Fruit fly (Drosophila melanogaster) whole organism, adult: Measurements from ENCODE around the gene CG46467.

Experiments used
- CG11617 ChIP-seq: fragments of 200-800 bp; sonication (Bioruptor generic); optimal IDR thresholded peaks from 2 replicates; lab custom pipeline; 2017; ENCODE audit warnings: mild to moderate bottlenecking, missing biosample characterization, missing genetic modification reagents, missing genetic modification characterization
- CG12768 ChIP-seq: fragments of 200-800 bp; sonication (Bioruptor generic); optimal IDR thresholded peaks from 2 replicates; lab custom pipeline; 2017; ENCODE audit warnings: missing biosample characterization, missing genetic modification characterization, mild to moderate bottlenecking, moderate library complexity, missing genetic modification reagents
- CG14711 ChIP-seq: fragments of 200-800 bp; sonication (Bioruptor generic); optimal IDR thresholded peaks from 2 replicates; lab custom pipeline; 2018; ENCODE audit warnings: missing biosample characterization, mild to moderate bottlenecking, missing genetic modification characterization, moderate library complexity
- CG1620 ChIP-seq: fragments of 200-800 bp; sonication (Bioruptor generic); optimal IDR thresholded peaks from 2 replicates; lab custom pipeline; 2016; ENCODE audit warnings: missing biosample characterization, missing genetic modification characterization
- CG33017 ChIP-seq: fragments of 200-800 bp; sonication (Bioruptor generic); optimal IDR thresholded peaks from 2 replicates; lab custom pipeline; 2018; ENCODE audit warnings: missing biosample characterization, mild to moderate bottlenecking, missing genetic modification characterization, moderate library complexity
- CG5204 ChIP-seq: fragments of 200-800 bp; sonication (Bioruptor generic); optimal IDR thresholded peaks from 2 replicates; lab custom pipeline; 2016; ENCODE audit warnings: missing biosample characterization, missing genetic modification characterization
- CG7045 ChIP-seq: fragments of 200-800 bp; sonication (Bioruptor generic); optimal IDR thresholded peaks from 2 replicates; lab custom pipeline; 2017; ENCODE audit warnings: missing biosample characterization, mild to moderate bottlenecking, missing genetic modification characterization
- CG7101 ChIP-seq: fragments of 200-800 bp; sonication (Bioruptor generic); optimal IDR thresholded peaks from 2 replicates; lab custom pipeline; 2018; ENCODE audit warnings: missing biosample characterization, mild to moderate bottlenecking, missing genetic modification characterization, moderate library complexity
- Clk ChIP-seq: fragments of 200-800 bp; sonication (Bioruptor generic); optimal IDR thresholded peaks from 2 replicates; lab custom pipeline; 2017; ENCODE audit warnings: missing biosample characterization, missing genetic modification characterization
- Crg-1 ChIP-seq: fragments of 200-800 bp; sonication (Bioruptor generic); optimal IDR thresholded peaks from 2 replicates; lab custom pipeline; 2016; ENCODE audit warnings: missing biosample characterization, missing genetic modification characterization
- Hr96 ChIP-seq: fragments of 200-800 bp; sonication (Bioruptor generic); optimal IDR thresholded peaks from 2 replicates; lab custom pipeline; 2016; ENCODE audit warnings: missing biosample characterization, missing genetic modification characterization
- Mnt ChIP-seq: fragments of 200-800 bp; sonication (Bioruptor generic); optimal IDR thresholded peaks from 2 replicates; lab custom pipeline; 2016; ENCODE audit warnings: missing biosample characterization, mild to moderate bottlenecking, missing genetic modification characterization
- bab1 ChIP-seq: fragments of 200-800 bp; sonication (Bioruptor generic); optimal IDR thresholded peaks from 3 replicates; lab custom pipeline; 2019; ENCODE audit warnings: missing biosample characterization, mild to moderate bottlenecking, missing genetic modification characterization, moderate library complexity
- cic ChIP-seq: fragments of 200-800 bp; sonication (Bioruptor generic); optimal IDR thresholded peaks from 2 replicates; lab custom pipeline; 2017; ENCODE audit warnings: missing biosample characterization, mild to moderate bottlenecking, missing genetic modification characterization, moderate library complexity
- cnc ChIP-seq, 2 experiments: fragments of >200 bp; optimal IDR thresholded peaks; 2 replicates each; lab custom pipeline; 2017
- kay ChIP-seq: fragments of 200-800 bp; sonication (Bioruptor generic); peaks from one replicate; lab custom pipeline; 2016; ENCODE audit warnings: missing biosample characterization, missing genetic modification characterization, borderline replicate concordance
- ovo ChIP-seq: fragments of 200-800 bp; sonication (Bioruptor generic); optimal IDR thresholded peaks from 2 replicates; lab custom pipeline; 2016; ENCODE audit warnings: missing biosample characterization, missing genetic modification characterization
- pad ChIP-seq: fragments of 200-800 bp; sonication (Bioruptor generic); optimal IDR thresholded peaks from 3 replicates; lab custom pipeline; 2017; ENCODE audit warnings: missing biosample characterization, missing genetic modification characterization, mild to moderate bottlenecking, moderate library complexity, missing genetic modification reagents
- tj ChIP-seq: fragments of 200-800 bp; sonication (Bioruptor generic); optimal IDR thresholded peaks from 3 replicates; lab custom pipeline; 2017; ENCODE audit warnings: missing biosample characterization, mild to moderate bottlenecking, missing genetic modification characterization, moderate library complexity
- toe ChIP-seq: fragments of 200-800 bp; sonication (Bioruptor generic); optimal IDR thresholded peaks from 2 replicates; lab custom pipeline; 2016; ENCODE audit warnings: missing biosample characterization, missing genetic modification characterization

CG46467 gene

dm6 chr3R:9897564-9897963, 23.1 kb downstream of the CG46467 start:
- TF ChIP-seq CG7045 (GFP tag; lab: Kevin White, UChicago) (no peak), kay (GFP tag; lab: Kevin White, UChicago) (no peak), Hr96 (GFP tag; lab: Kevin White, UChicago) (no peak), bab1 (GFP tag; lab: Kevin White, UChicago) (no peak), toe (GFP tag; lab: Kevin White, UChicago) (no peak), CG5204 (GFP tag; lab: Kevin White, UChicago) (no peak), Crg-1 (no peak), ovo (GFP tag; lab: Kevin White, UChicago) (no peak), Clk (GFP tag; lab: Kevin White, UChicago) (no peak), CG33017 (tag; lab: Kevin White, UChicago) (no peak), cic (GFP tag; lab: Kevin White, UChicago) (no peak), CG7101 (no peak), pad (no peak), CG14711 (tag; lab: Kevin White, UChicago) (no peak), CG1620 (GFP tag; lab: Kevin White, UChicago) (no peak), CG11617 (no peak), Mnt (GFP tag; lab: Kevin White, UChicago) (no peak), tj (GFP tag; lab: Kevin White, UChicago) (no peak), CG12768 (no peak)

dm6 chr3R:9902834-9903233, 28.4 kb downstream of the CG46467 start:
- TF ChIP-seq CG5204 (GFP tag; lab: Kevin White, UChicago): no peak
- TF ChIP-seq tj (GFP tag; lab: Kevin White, UChicago): no peak

- TF ChIP-seq tj (GFP tag; lab: Kevin White, UChicago) (no peak), ovo (GFP tag; lab: Kevin White, UChicago) (no peak), cic (GFP tag; lab: Kevin White, UChicago) (no peak), Mnt (GFP tag; lab: Kevin White, UChicago) (no peak), bab1 (GFP tag; lab: Kevin White, UChicago) (no peak), CG33017 (tag; lab: Kevin White, UChicago) (no peak), CG7101 (no peak), Hr96 (GFP tag; lab: Kevin White, UChicago) (no peak), CG5204 (GFP tag; lab: Kevin White, UChicago) (no peak), CG7045 (GFP tag; lab: Kevin White, UChicago) (no peak)
Measured at dm6 chr3R:9903370-9903769, 28.9 kb downstream of the CG46467 start.

- no peak for TF ChIP-seq CG7101
- no peak for TF ChIP-seq CG14711 (tag; lab: Kevin White, UChicago)
- TF ChIP-seq CG1620 (GFP tag; lab: Kevin White, UChicago): no peak
- TF ChIP-seq Mnt (GFP tag; lab: Kevin White, UChicago): no peak
- TF ChIP-seq cnc (optimal IDR thresholded peaks at IDR 0.05; lab: Kevin White, UChicago): no peak
Measured at dm6 chr3R:9904730-9905129, 30.2 kb downstream of the CG46467 start.

- TF ChIP-seq CG11617 (no peak), CG1620 (GFP tag; lab: Kevin White, UChicago) (no peak), toe (GFP tag; lab: Kevin White, UChicago) (no peak), kay (GFP tag; lab: Kevin White, UChicago) (no peak), CG14711 (tag; lab: Kevin White, UChicago) (no peak), cnc (optimal IDR thresholded peaks at IDR 0.05; lab: Kevin White, UChicago) (no peak), tj (GFP tag; lab: Kevin White, UChicago) (no peak), Crg-1 (no peak), bab1 (GFP tag; lab: Kevin White, UChicago) (no peak), Mnt (GFP tag; lab: Kevin White, UChicago) (no peak), pad (no peak), Clk (GFP tag; lab: Kevin White, UChicago) (no peak), ovo (GFP tag; lab: Kevin White, UChicago) (no peak), CG7101 (no peak), CG5204 (GFP tag; lab: Kevin White, UChicago) (no peak), cic (GFP tag; lab: Kevin White, UChicago) (no peak), CG7045 (GFP tag; lab: Kevin White, UChicago) (no peak), CG33017 (tag; lab: Kevin White, UChicago) (no peak), CG12768 (no peak), Hr96 (GFP tag; lab: Kevin White, UChicago) (no peak)
Measured at dm6 chr3R:9906020-9906464, 31.6 kb downstream of the CG46467 start.

- TF ChIP-seq cnc (optimal IDR thresholded peaks at IDR 0.05; lab: Kevin White, UChicago) (no peak), CG5204 (GFP tag; lab: Kevin White, UChicago) (no peak), CG14711 (tag; lab: Kevin White, UChicago) (no peak), tj (GFP tag; lab: Kevin White, UChicago) (no peak), CG12768 (no peak), Hr96 (GFP tag; lab: Kevin White, UChicago) (no peak), kay (GFP tag; lab: Kevin White, UChicago) (no peak), bab1 (GFP tag; lab: Kevin White, UChicago) (no peak), CG7101 (no peak), Crg-1 (no peak), toe (GFP tag; lab: Kevin White, UChicago) (no peak), ovo (GFP tag; lab: Kevin White, UChicago) (no peak), CG33017 (tag; lab: Kevin White, UChicago) (no peak), CG7045 (GFP tag; lab: Kevin White, UChicago) (no peak), cic (GFP tag; lab: Kevin White, UChicago) (no peak), CG1620 (GFP tag; lab: Kevin White, UChicago) (no peak), Clk (GFP tag; lab: Kevin White, UChicago) (no peak)
Measured at dm6 chr3R:9910129-9910528, 35.6 kb downstream of the CG46467 start.
